Fruit fly (Drosophila melanogaster) whole organism, embryonic: ENCODE results near the gene HP1b.

Source experiments
- Abd-B ChIP-seq: fragments of 200-800 bp; sonication (Bioruptor generic); optimal IDR thresholded peaks from 2 replicates; lab custom pipeline; 2018; ENCODE audit warnings: missing biosample characterization, mild to moderate bottlenecking, missing genetic modification characterization, moderate library complexity
- Awh ChIP-seq: fragments of 200-800 bp; sonication (Bioruptor generic); IDR thresholded peaks from 2 replicates; pipeline ENCODE4, ENCODE4 v1.3.6; 2022; ENCODE audit warnings: missing biosample characterization, missing genetic modification characterization
- CG10431 ChIP-seq: fragments of 200-800 bp; sonication (Bioruptor generic); optimal IDR thresholded peaks from 3 replicates; lab custom pipeline; 2018; ENCODE audit warnings: missing biosample characterization, mild to moderate bottlenecking, missing genetic modification characterization
- CG11398 ChIP-seq: fragments of 200-800 bp; sonication (Bioruptor generic); optimal IDR thresholded peaks from 2 replicates; lab custom pipeline; 2016; ENCODE audit warnings: missing biosample characterization, missing genetic modification characterization
- CG12391 ChIP-seq: fragments of 200-800 bp; sonication (Bioruptor generic); optimal IDR thresholded peaks from 3 replicates; lab custom pipeline; 2018; ENCODE audit warnings: missing biosample characterization, mild to moderate bottlenecking, missing genetic modification characterization, moderate library complexity
- CG12942 ChIP-seq: fragments of 200-800 bp; sonication (Bioruptor generic); optimal IDR thresholded peaks from 3 replicates; lab custom pipeline; 2016; ENCODE audit warnings: missing biosample characterization, missing genetic modification characterization
- CG13123 ChIP-seq: fragments of 200-800 bp; sonication (Bioruptor generic); optimal IDR thresholded peaks from 2 replicates; lab custom pipeline; 2016; ENCODE audit warnings: missing biosample characterization, missing genetic modification characterization
- CG14710 ChIP-seq: fragments of 200-800 bp; sonication (Bioruptor generic); optimal IDR thresholded peaks from 3 replicates; lab custom pipeline; 2019; ENCODE audit warnings: missing biosample characterization, mild to moderate bottlenecking, missing genetic modification characterization, moderate library complexity
- CG16815 ChIP-seq: fragments of 200-800 bp; sonication (Bioruptor generic); optimal IDR thresholded peaks from 3 replicates; lab custom pipeline; 2017; ENCODE audit warnings: missing biosample characterization, mild to moderate bottlenecking, missing genetic modification characterization
- CG17359 ChIP-seq: fragments of 200-800 bp; sonication (Bioruptor generic); optimal IDR thresholded peaks from 3 replicates; lab custom pipeline; 2018; ENCODE audit warnings: missing biosample characterization, mild to moderate bottlenecking, missing genetic modification characterization, moderate library complexity
- CG17385 ChIP-seq: fragments of 200-800 bp; sonication (Bioruptor generic); optimal IDR thresholded peaks from 3 replicates; lab custom pipeline; 2018; ENCODE audit warnings: missing biosample characterization, mild to moderate bottlenecking, missing genetic modification characterization
- CG17802 ChIP-seq: fragments of 200-800 bp; sonication (Bioruptor generic); optimal IDR thresholded peaks from 2 replicates; lab custom pipeline; 2018; ENCODE audit warnings: missing biosample characterization, mild to moderate bottlenecking, missing genetic modification characterization, moderate library complexity
- CG30431 ChIP-seq: fragments of 200-800 bp; sonication (Bioruptor generic); optimal IDR thresholded peaks from 2 replicates; lab custom pipeline; 2017; ENCODE audit warnings: missing biosample characterization, missing genetic modification characterization
- CG8359 ChIP-seq: fragments of 200-800 bp; sonication (Bioruptor generic); optimal IDR thresholded peaks from 2 replicates; lab custom pipeline; 2017; ENCODE audit warnings: missing biosample characterization, mild to moderate bottlenecking, missing genetic modification characterization, borderline replicate concordance
- CG8765 ChIP-seq: fragments of 200-800 bp; sonication (Bioruptor generic); IDR thresholded peaks from 2 replicates; pipeline ENCODE4 v1.3.6; 2022; ENCODE audit warnings: missing biosample characterization, missing genetic modification characterization
- CG8924 ChIP-seq: fragments of 200-800 bp; optimal IDR thresholded peaks from 3 replicates; lab custom pipeline; 2019; ENCODE audit warnings: missing biosample characterization, mild to moderate bottlenecking, missing genetic modification characterization, moderate library complexity
- Dref ChIP-seq: fragments of 200-800 bp; sonication (Bioruptor generic); IDR thresholded peaks from 2 replicates; pipeline ENCODE4 v1.3.6; 2022; ENCODE audit warnings: missing biosample characterization, missing genetic modification characterization
- Ets65A ChIP-seq: fragments of 200-800 bp; sonication (Bioruptor generic); peaks from one replicate; lab custom pipeline; 2016; ENCODE audit warnings: missing biosample characterization, missing genetic modification characterization
- Fer1 ChIP-seq: fragments of 200-800 bp; sonication (Bioruptor generic); optimal IDR thresholded peaks from 2 replicates; lab custom pipeline; 2017; ENCODE audit warnings: missing biosample characterization, mild to moderate bottlenecking, missing genetic modification characterization
- H15 ChIP-seq: fragments of 200-800 bp; sonication (Bioruptor generic); IDR thresholded peaks from 3 replicates; pipeline ENCODE4 v1.3.6; 2022; ENCODE audit warnings: missing biosample characterization, missing genetic modification characterization
- HHEX ChIP-seq: fragments of 200-800 bp; sonication (Bioruptor generic); optimal IDR thresholded peaks from 3 replicates; lab custom pipeline; 2017; ENCODE audit warnings: missing biosample characterization, mild to moderate bottlenecking, missing genetic modification characterization, missing genetic modification reagents
- Hr3 ChIP-seq: fragments of 200-800 bp; sonication (Bioruptor generic); optimal IDR thresholded peaks from 3 replicates; lab custom pipeline; 2016; ENCODE audit warnings: missing biosample characterization, missing genetic modification characterization
- Hr51 ChIP-seq, 2 experiments: fragments of 200-800 bp; sonication (Bioruptor generic); optimal IDR thresholded peaks; 2 replicates in 1 of 2; 3 replicates in 1 of 2; lab custom pipeline; 2016 to 2018; ENCODE audit warnings: missing biosample characterization in 2 of 2, missing genetic modification characterization in 2 of 2, mild to moderate bottlenecking in 1 of 2, moderate library complexity in 1 of 2
- Hr78 ChIP-seq, 2 experiments: fragments of 200-800 bp in 1 of 2; fragments of >200 bp in 1 of 2; sonication (Bioruptor generic) in 1 of 2; optimal IDR thresholded peaks; 2 replicates each; lab custom pipeline; 2017 to 2019; ENCODE audit warnings: missing biosample characterization in 2 of 2, missing genetic modification characterization in 2 of 2, mild to moderate bottlenecking in 1 of 2, moderate library complexity in 1 of 2
- Opbp ChIP-seq: fragments of 200-800 bp; sonication (Bioruptor generic); IDR thresholded peaks from 3 replicates; pipeline ENCODE4 v1.3.6; 2022; ENCODE audit warnings: missing biosample characterization, missing genetic modification characterization; ENCODE audit not compliant: partially characterized antibody
- Optix ChIP-seq: fragments of 200-800 bp; sonication (Bioruptor generic); IDR thresholded peaks from 3 replicates; pipeline ENCODE4 v1.3.6; 2022; ENCODE audit warnings: missing biosample characterization, missing genetic modification characterization
- Ptx1 ChIP-seq: fragments of 200-800 bp; sonication (Bioruptor generic); IDR thresholded peaks from 2 replicates; pipeline ENCODE4 v1.3.6; 2022; ENCODE audit warnings: missing biosample characterization, missing genetic modification characterization
- Ssrp ChIP-seq: fragments of 200-800 bp; sonication (Bioruptor generic); optimal IDR thresholded peaks from 2 replicates; lab custom pipeline; 2018; ENCODE audit warnings: missing biosample characterization, mild to moderate bottlenecking, missing genetic modification characterization, moderate library complexity
- Xbp1 ChIP-seq: fragments of 200-800 bp; sonication (Bioruptor generic); optimal IDR thresholded peaks from 3 replicates; lab custom pipeline; 2016; ENCODE audit warnings: missing biosample characterization, mild to moderate bottlenecking, missing genetic modification characterization
- bbx ChIP-seq: fragments of 200-800 bp; sonication (Bioruptor generic); IDR thresholded peaks from 2 replicates; pipeline ENCODE4 v1.3.6; 2022; ENCODE audit warnings: missing biosample characterization, missing genetic modification characterization; ENCODE audit not compliant: partially characterized antibody
- bsh ChIP-seq, 2 experiments: fragments of 200-800 bp; sonication (Bioruptor generic); optimal IDR thresholded peaks; 2 replicates each; lab custom pipeline; 2017 to 2018; ENCODE audit warnings: mild to moderate bottlenecking in 2 of 2, missing biosample characterization in 2 of 2, missing genetic modification characterization in 2 of 2, moderate library complexity in 1 of 2
- btn ChIP-seq: fragments of 200-800 bp; sonication (Bioruptor generic); optimal IDR thresholded peaks from 2 replicates; lab custom pipeline; 2016; ENCODE audit warnings: missing biosample characterization, missing genetic modification characterization
- chif ChIP-seq, 2 experiments: fragments of 200-800 bp; sonication (Bioruptor generic); optimal IDR thresholded peaks; 3 replicates each; lab custom pipeline; 2016; ENCODE audit warnings: missing biosample characterization in 2 of 2, missing genetic modification characterization in 2 of 2
- chn ChIP-seq: fragments of 200-800 bp; sonication (Bioruptor generic); optimal IDR thresholded peaks from 2 replicates; lab custom pipeline; 2016; ENCODE audit warnings: missing biosample characterization, missing genetic modification characterization
- ci ChIP-seq: fragments of 200-800 bp; sonication (Bioruptor generic); IDR thresholded peaks from 3 replicates; pipeline ENCODE4 v1.3.6; 2022; ENCODE audit warnings: missing biosample characterization, missing genetic modification characterization
- crp ChIP-seq, 2 experiments: fragments of 200-800 bp; sonication (Bioruptor generic); optimal IDR thresholded peaks; 2 replicates in 1 of 2; 3 replicates in 1 of 2; lab custom pipeline; 2017; ENCODE audit warnings: missing biosample characterization in 2 of 2, missing genetic modification characterization in 2 of 2, mild to moderate bottlenecking in 1 of 2, moderate library complexity in 1 of 2
- ems ChIP-seq: fragments of 200-800 bp; sonication (Bioruptor generic); optimal IDR thresholded peaks from 3 replicates; lab custom pipeline; 2016; ENCODE audit warnings: missing biosample characterization, missing genetic modification characterization
- gsb ChIP-seq: fragments of 200-800 bp; sonication (Bioruptor generic); IDR thresholded peaks from 2 replicates; pipeline ENCODE4 v1.3.6; 2022; ENCODE audit warnings: missing biosample characterization, missing genetic modification characterization
- lbe ChIP-seq: fragments of 200-800 bp; sonication (Bioruptor generic); optimal IDR thresholded peaks from 2 replicates; lab custom pipeline; 2016; ENCODE audit warnings: missing biosample characterization, mild to moderate bottlenecking, missing genetic modification characterization
- lola ChIP-seq, 3 experiments: fragments of >200 bp in 2 of 3; fragments of 200-800 bp in 1 of 3; sonication (Bioruptor generic) in 1 of 3; optimal IDR thresholded peaks; 2 replicates each; lab custom pipeline; 2017 to 2019; ENCODE audit warnings: missing biosample characterization in 3 of 3, missing genetic modification characterization in 3 of 3, mild to moderate bottlenecking in 1 of 3, moderate library complexity in 1 of 3
- oc ChIP-seq: fragments of 200-800 bp; sonication (Bioruptor generic); optimal IDR thresholded peaks from 2 replicates; lab custom pipeline; 2018; ENCODE audit warnings: missing biosample characterization, mild to moderate bottlenecking, missing genetic modification characterization, moderate library complexity
- otp ChIP-seq: fragments of 200-800 bp; sonication (Bioruptor generic); IDR thresholded peaks from 3 replicates; pipeline ENCODE4, ENCODE4 v1.3.6; 2022; ENCODE audit warnings: missing biosample characterization, missing genetic modification characterization
- pan ChIP-seq, 4 experiments: fragments of >200 bp in 3 of 4; fragments of 200-800 bp in 1 of 4; sonication (Bioruptor generic) in 1 of 4; optimal IDR thresholded peaks in 3 of 4; IDR thresholded peaks in 1 of 4; 2 replicates each; pipeline versions ENCODE4 v1.3.6 to Lab custom; 2017 to 2022; ENCODE audit warnings: missing biosample characterization in 2 of 4, missing genetic modification characterization in 2 of 4, mixed read lengths in 1 of 4
- prd ChIP-seq, 3 experiments: fragments of >200 bp in 2 of 3; fragments of 200-800 bp in 1 of 3; sonication (Bioruptor generic) in 1 of 3; optimal IDR thresholded peaks in 2 of 3; IDR thresholded peaks in 1 of 3; 2 replicates in 2 of 3; 3 replicates in 1 of 3; pipeline versions ENCODE4 v1.3.6 to Lab custom; 2017 to 2022; ENCODE audit warnings: missing biosample characterization in 1 of 3, missing genetic modification characterization in 1 of 3
- run ChIP-seq: fragments of 200-800 bp; sonication (Bioruptor generic); optimal IDR thresholded peaks from 3 replicates; lab custom pipeline; 2018; ENCODE audit warnings: missing biosample characterization, mild to moderate bottlenecking, missing genetic modification characterization
- schlank ChIP-seq: fragments of 200-800 bp; sonication (Bioruptor generic); optimal IDR thresholded peaks from 2 replicates; lab custom pipeline; 2018; ENCODE audit warnings: missing biosample characterization, mild to moderate bottlenecking, missing genetic modification characterization
- ttk ChIP-seq: fragments of 200-800 bp; sonication (Bioruptor generic); IDR thresholded peaks from 2 replicates; pipeline ENCODE4 v2.1.2; 2022; ENCODE audit warnings: missing biosample characterization, missing genetic modification characterization
- zfh1 ChIP-seq: fragments of 200-800 bp; sonication (Bioruptor generic); IDR thresholded peaks from 3 replicates; pipeline ENCODE4 v1.3.6; 2022; ENCODE audit warnings: missing biosample characterization, missing genetic modification characterization

The HP1b gene

dm6 chrX:9048385-9048750, 32.5 kb upstream of the HP1b start (continued):
- TF ChIP-seq CG11398 (GFP tag; lab: Kevin White, UChicago) (no peak), CG17359 (tag; lab: Kevin White, UChicago) (peak; percentile 25), Ptx1 (GFP tag; lab: Robert Waterston, UW) (no peak), CG30431 (peak; percentile 20), CG13123 (GFP tag; lab: Kevin White, UChicago) (no peak), Dref (GFP tag; lab: Robert Waterston, UW) (no peak), zfh1 (0 out of 3 replicates have a peak, but pooled peaks have one; percentile 32), bsh (GFP tag; optimal IDR thresholded peaks at IDR 0.05; lab: Kevin White, UChicago) (peak in 1 of 2 experiments; percentile 59), Hr51 (GFP tag; optimal IDR thresholded peaks at IDR 0.05; lab: Kevin White, UChicago) (no peak), Opbp (GFP tag; lab: Robert Waterston, UW) (no peak), CG8924 (tag; lab: Kevin White, UChicago) (no peak), CG10431 (GFP tag; lab: Kevin White, UChicago) (no peak), Ets65A (peak; percentile 29), CG16815 (GFP tag; lab: Kevin White, UChicago) (peak; percentile 19), ttk (GFP tag; lab: Robert Waterston, UW) (no peak), otp (GFP tag; lab: Robert Waterston, UW) (no peak), ci (GFP tag; lab: Robert Waterston, UW) (0 out of 3 replicates have a peak, but pooled peaks have one; percentile 40), pan (optimal IDR thresholded peaks at IDR 0.05; lab: Kevin White, UChicago) (peak in 1 of 2 experiments; percentile 29), pan (GFP tag; optimal IDR thresholded peaks at IDR 0.05 in 1 of 2, IDR thresholded peaks at IDR 0.05 in 1 of 2) (peak in 1 of 2 experiments; percentile 28), Ssrp (tag; lab: Kevin White, UChicago) (peak; percentile 23), lbe (GFP tag; lab: Kevin White, UChicago) (no peak), Optix (GFP tag; lab: Robert Waterston, UW) (no peak), CG12942 (GFP tag; lab: Kevin White, UChicago) (no peak), bbx (GFP tag; lab: Robert Waterston, UW) (no peak), crp (GFP tag; optimal IDR thresholded peaks at IDR 0.05; lab: Kevin White, UChicago) (no peak), btn (GFP tag; lab: Kevin White, UChicago) (no peak), CG17385 (GFP tag; lab: Kevin White, UChicago) (no peak), Awh (GFP tag; lab: Robert Waterston, UW) (peak; percentile 48; the same call in 1 of the 2 replicates), Hr3 (GFP tag; lab: Kevin White, UChicago) (no peak), Fer1 (GFP tag; lab: Kevin White, UChicago) (no peak), oc (tag; lab: Kevin White, UChicago) (no peak), run (tag; lab: Kevin White, UChicago) (no peak), Xbp1 (peak; percentile 37), gsb (GFP tag; lab: Robert Waterston, UW) (no peak), ems (GFP tag; lab: Kevin White, UChicago) (no peak), chif (GFP tag; optimal IDR thresholded peaks at IDR 0.05; lab: Kevin White, UChicago) (peak in 1 of 2 experiments; percentile 7), Abd-B (GFP tag; lab: Kevin White, UChicago) (no peak), CG17802 (no peak), schlank (tag; lab: Kevin White, UChicago) (no peak), CG8765 (GFP tag; lab: Robert Waterston, UW) (no peak), CG12391 (tag; lab: Kevin White, UChicago) (peak; percentile 34), prd (optimal IDR thresholded peaks at IDR 0.05; lab: Kevin White, UChicago) (no peak), prd (GFP tag; IDR thresholded peaks at IDR 0.05; lab: Robert Waterston, UW) (no peak), lola (GFP tag; optimal IDR thresholded peaks at IDR 0.05; lab: Kevin White, UChicago) (peak in 1 of 3 experiments; percentile 37), HHEX (GFP tag; lab: Kevin White, UChicago) (no peak), CG8359 (peak; percentile 35), H15 (GFP tag; lab: Robert Waterston, UW) (no peak), CG14710 (tag; lab: Kevin White, UChicago) (peak; percentile 6), chn (GFP tag; lab: Kevin White, UChicago) (no peak), Hr78 (GFP tag; optimal IDR thresholded peaks at IDR 0.05; lab: Kevin White, UChicago) (peak in 1 of 2 experiments; percentile 76)
